Worm (Caenorhabditis elegans) whole organism, mixed stage, embryonic: Measurements from ENCODE around the gene scly-1.

Experiments
- M03D4.4 ChIP-seq: sonication (generic microtip); optimal IDR thresholded peaks from 2 replicates; lab custom pipeline; 2017; ENCODE audit warnings: mild to moderate bottlenecking, missing genetic modification characterization, missing compliant biosample characterization
- bed-3 ChIP-seq: fragments of 200-800 bp; sonication (Bioruptor generic); optimal IDR thresholded peaks from 3 replicates; lab custom pipeline; 2018; ENCODE audit warnings: mild to moderate bottlenecking, missing genetic modification characterization, moderate library complexity, missing compliant biosample characterization
- blmp-1 ChIP-seq: fragments of 150-350 bp; optimal IDR thresholded peaks from 2 replicates; lab custom pipeline; 2014; ENCODE audit warnings: missing biosample characterization, missing genetic modification characterization
- ceh-39 ChIP-seq: fragments of 150-350 bp; optimal IDR thresholded peaks from 2 replicates; lab custom pipeline; 2014; ENCODE audit warnings: missing biosample characterization, missing genetic modification characterization
- ceh-43 ChIP-seq: fragments of 200-800 bp; sonication (Bioruptor generic); optimal IDR thresholded peaks from 2 replicates; lab custom pipeline; 2018; ENCODE audit warnings: mild to moderate bottlenecking, missing genetic modification characterization, moderate library complexity, missing compliant biosample characterization
- ceh-83 ChIP-seq: fragments of 200-800 bp; sonication (Bioruptor generic); optimal IDR thresholded peaks from 2 replicates; lab custom pipeline; 2018; ENCODE audit warnings: mild to moderate bottlenecking, missing genetic modification characterization, missing compliant biosample characterization
- ces-1 ChIP-seq: fragments of 150-350 bp; optimal IDR thresholded peaks from 2 replicates; lab custom pipeline; 2014; ENCODE audit warnings: missing biosample characterization, missing genetic modification reagents, missing genetic modification characterization
- cnd-1 ChIP-seq: fragments of 200-800 bp; sonication (Bioruptor generic); optimal IDR thresholded peaks from 2 replicates; lab custom pipeline; 2018; ENCODE audit warnings: mild to moderate bottlenecking, missing genetic modification characterization, missing compliant biosample characterization
- drap-1 ChIP-seq: fragments of 200-800 bp; sonication (Bioruptor generic); optimal IDR thresholded peaks from 3 replicates; lab custom pipeline; 2018; ENCODE audit warnings: mild to moderate bottlenecking, missing genetic modification characterization, missing compliant biosample characterization
- elt-1 ChIP-seq: sonication (generic microtip); optimal IDR thresholded peaks from 2 replicates; lab custom pipeline; 2017; ENCODE audit warnings: missing genetic modification characterization, mild to moderate bottlenecking, missing compliant biosample characterization, antibody characterized with exemption, moderate library complexity, borderline replicate concordance; ENCODE audit not compliant: insufficient read depth
- elt-3 ChIP-seq: fragments of 150-350 bp; optimal IDR thresholded peaks from 2 replicates; lab custom pipeline; 2014; ENCODE audit warnings: missing biosample characterization, missing genetic modification characterization
- flh-1 ChIP-seq: fragments of 200-800 bp; sonication (Bioruptor generic); optimal IDR thresholded peaks from 2 replicates; lab custom pipeline; 2018; ENCODE audit warnings: mild to moderate bottlenecking, missing genetic modification characterization, moderate library complexity, missing compliant biosample characterization
- ham-2 ChIP-seq: fragments of 200-800 bp; sonication (Bioruptor generic); optimal IDR thresholded peaks from 2 replicates; lab custom pipeline; 2018; ENCODE audit warnings: mild to moderate bottlenecking, missing genetic modification characterization, missing compliant biosample characterization
- hlh-1 ChIP-seq: fragments of 150-350 bp; optimal IDR thresholded peaks from 2 replicates; lab custom pipeline; 2014; ENCODE audit warnings: missing biosample characterization, missing genetic modification reagents, missing genetic modification characterization
- lin-13 ChIP-seq: fragments of 150-350 bp; optimal IDR thresholded peaks from 2 replicates; lab custom pipeline; 2014; ENCODE audit warnings: missing biosample characterization, missing genetic modification characterization
- lin-32 ChIP-seq: fragments of 200-800 bp; sonication (Bioruptor generic); optimal IDR thresholded peaks from 2 replicates; lab custom pipeline; 2018; ENCODE audit warnings: mild to moderate bottlenecking, missing genetic modification characterization, missing compliant biosample characterization
- lsy-2 ChIP-seq: fragments of 150-350 bp; optimal IDR thresholded peaks from 2 replicates; lab custom pipeline; 2014; ENCODE audit warnings: missing biosample characterization, missing genetic modification characterization
- mab-5 ChIP-seq: fragments of 150-350 bp; optimal IDR thresholded peaks from 2 replicates; lab custom pipeline; 2014; ENCODE audit warnings: missing biosample characterization, missing genetic modification characterization
- mep-1 ChIP-seq: fragments of 150-350 bp; optimal IDR thresholded peaks from 2 replicates; lab custom pipeline; 2017; ENCODE audit warnings: missing biosample characterization, missing genetic modification reagents, missing genetic modification characterization, inconsistent platforms
- mls-2 ChIP-seq: sonication (generic microtip); optimal IDR thresholded peaks from 2 replicates; lab custom pipeline; 2016; ENCODE audit warnings: mild to moderate bottlenecking, missing genetic modification characterization, moderate library complexity, missing compliant biosample characterization
- nhr-12 ChIP-seq: fragments of 150-350 bp; optimal IDR thresholded peaks from 2 replicates; lab custom pipeline; 2014; ENCODE audit warnings: missing biosample characterization, missing genetic modification characterization
- nhr-2 ChIP-seq: fragments of 150-350 bp; optimal IDR thresholded peaks from 2 replicates; lab custom pipeline; 2014; ENCODE audit warnings: missing biosample characterization, missing genetic modification characterization
- nhr-237 ChIP-seq: fragments of 150-350 bp; optimal IDR thresholded peaks from 2 replicates; lab custom pipeline; 2014; ENCODE audit warnings: missing biosample characterization, missing genetic modification characterization
- nhr-28 ChIP-seq: fragments of 150-350 bp; optimal IDR thresholded peaks from 2 replicates; lab custom pipeline; 2014; ENCODE audit warnings: missing biosample characterization, missing genetic modification characterization
- nhr-76 ChIP-seq: sonication (generic microtip); optimal IDR thresholded peaks from 2 replicates; lab custom pipeline; 2017; ENCODE audit warnings: missing biosample characterization, missing genetic modification characterization
- pha-4 ChIP-seq: fragments of 150-350 bp; optimal IDR thresholded peaks from 2 replicates; lab custom pipeline; 2018; ENCODE audit warnings: missing biosample characterization, missing genetic modification reagents, missing genetic modification characterization
- sem-2 ChIP-seq: fragments of 200-800 bp; sonication (Bioruptor generic); optimal IDR thresholded peaks from 2 replicates; lab custom pipeline; 2018; ENCODE audit warnings: mild to moderate bottlenecking, missing genetic modification characterization, missing compliant biosample characterization
- snpc-4 ChIP-seq: fragments of 150-350 bp; optimal IDR thresholded peaks from 2 replicates; lab custom pipeline; 2014; ENCODE audit warnings: missing biosample characterization, missing genetic modification characterization
- sptf-1 ChIP-seq: sonication (generic microtip); optimal IDR thresholded peaks from 2 replicates; lab custom pipeline; 2017; ENCODE audit warnings: mild to moderate bottlenecking, missing genetic modification characterization, moderate library complexity, missing compliant biosample characterization
- tbx-8 ChIP-seq: fragments of 200-800 bp; sonication (Bioruptor generic); optimal IDR thresholded peaks from 2 replicates; lab custom pipeline; 2018; ENCODE audit warnings: mild to moderate bottlenecking, missing genetic modification characterization, moderate library complexity, missing compliant biosample characterization
- unc-120 ChIP-seq: sonication (generic microtip); optimal IDR thresholded peaks from 2 replicates; lab custom pipeline; 2017; ENCODE audit warnings: missing genetic modification characterization, missing compliant biosample characterization; ENCODE audit not compliant: poor library complexity, severe bottlenecking
- unc-39 ChIP-seq: fragments of 150-350 bp; optimal IDR thresholded peaks from 2 replicates; lab custom pipeline; 2014; ENCODE audit warnings: missing biosample characterization, missing genetic modification characterization
- unc-62 ChIP-seq: fragments of 150-350 bp; optimal IDR thresholded peaks from 2 replicates; lab custom pipeline; 2014; ENCODE audit warnings: missing biosample characterization, missing genetic modification reagents, missing genetic modification characterization
- zip-8 ChIP-seq: fragments of 150-350 bp; optimal IDR thresholded peaks from 2 replicates; lab custom pipeline; 2014; ENCODE audit warnings: missing biosample characterization, missing genetic modification characterization
- ztf-11 ChIP-seq: fragments of 150-350 bp; optimal IDR thresholded peaks from 2 replicates; lab custom pipeline; 2014; ENCODE audit warnings: missing biosample characterization, missing genetic modification characterization

scly-1 gene

DNA sequence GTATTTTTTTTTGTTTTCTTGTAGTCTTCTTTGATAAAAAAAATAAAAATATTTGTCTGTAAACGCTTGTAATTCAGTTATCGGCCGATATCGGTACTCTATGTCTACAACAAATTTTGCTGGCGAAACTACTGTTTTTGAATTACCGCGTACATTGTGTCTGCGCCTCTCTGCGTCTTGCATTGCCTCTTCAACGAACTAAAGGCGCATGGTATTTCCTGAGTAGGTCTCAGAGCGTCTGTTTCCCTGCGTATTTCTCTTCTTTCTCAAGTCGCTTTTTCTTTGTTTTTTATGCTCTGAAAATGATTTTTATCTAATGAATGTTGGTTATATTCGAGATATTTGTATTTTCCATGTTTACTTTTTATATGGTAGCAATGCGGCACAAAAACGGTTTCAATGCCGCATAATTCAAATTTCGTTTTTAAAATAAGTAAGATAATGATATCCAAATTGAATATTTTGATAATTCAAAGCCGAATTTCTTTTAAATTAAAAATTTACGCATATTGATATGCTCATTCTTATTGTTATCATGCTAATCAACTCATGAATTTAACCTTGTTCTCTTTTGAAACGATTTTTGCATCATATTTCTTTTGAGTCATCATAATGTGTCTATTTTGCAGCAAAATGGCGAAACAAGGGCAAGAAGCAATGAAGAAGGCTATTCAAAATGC lies 30.0 kb downstream of the scly-1 start, which contains the start of gene phb-2:
TSS of gene phb-2 (plus strand) at position 630 of the 680 bp plus-strand sequence.
- no peak for TF ChIP-seq bed-3
- TF ChIP-seq M03D4.4 (tag; lab: Kevin White, UChicago) = no peak
- no peak for TF ChIP-seq cnd-1 (tag; lab: Kevin White, UChicago)
- no peak for TF ChIP-seq blmp-1 (tag; lab: Kevin White, UChicago)
- TF ChIP-seq lin-13 = no peak
- TF ChIP-seq ham-2 = no peak
- TF ChIP-seq nhr-76 (tag; lab: Kevin White, UChicago) = no peak
- TF ChIP-seq nhr-2 = peak; percentile 11
- TF ChIP-seq mep-1 (tag; lab: Kevin White, UChicago) = peak; percentile 81
- peak; percentile 60 for TF ChIP-seq unc-120 (tag; lab: Kevin White, UChicago)
- TF ChIP-seq mab-5 = no peak
- TF ChIP-seq snpc-4 (tag; lab: Kevin White, UChicago) = no peak
- no peak for TF ChIP-seq unc-39
- TF ChIP-seq drap-1 (GFP tag; lab: Kevin White, UChicago) = no peak
- peak; percentile 37 for TF ChIP-seq sptf-1 (tag; lab: Kevin White, UChicago)
- no peak for TF ChIP-seq flh-1 (GFP tag; lab: Kevin White, UChicago)
- no peak for TF ChIP-seq ztf-11
- TF ChIP-seq lsy-2 (tag; lab: Kevin White, UChicago) = peak; percentile 81
- TF ChIP-seq nhr-237 = peak; percentile 81
- TF ChIP-seq ceh-43 (GFP tag; lab: Kevin White, UChicago) = no peak
- TF ChIP-seq hlh-1 (tag; lab: Kevin White, UChicago) = peak; percentile 56
- TF ChIP-seq ceh-39 (tag; lab: Kevin White, UChicago) = peak; percentile 20
- no peak for TF ChIP-seq ceh-83
- peak; percentile 32 for TF ChIP-seq unc-62 (GFP tag; lab: Kevin White, UChicago)
- TF ChIP-seq sem-2 = no peak
- no peak for TF ChIP-seq elt-1 (tag; lab: Kevin White, UChicago)
- no peak for TF ChIP-seq lin-32
- no peak for TF ChIP-seq nhr-12
- TF ChIP-seq pha-4 = peak; percentile 92
- TF ChIP-seq ces-1 (GFP tag; lab: Kevin White, UChicago) = peak; percentile 24
- TF ChIP-seq zip-8 (tag; lab: Kevin White, UChicago) = no peak
- TF ChIP-seq nhr-28 (tag; lab: Kevin White, UChicago) = no peak
- no peak for TF ChIP-seq tbx-8
- no peak for TF ChIP-seq mls-2 (tag; lab: Kevin White, UChicago)
- no peak for TF ChIP-seq elt-3
- TF ChIP-seq, all 35 proteins: peak for 11

DNA sequence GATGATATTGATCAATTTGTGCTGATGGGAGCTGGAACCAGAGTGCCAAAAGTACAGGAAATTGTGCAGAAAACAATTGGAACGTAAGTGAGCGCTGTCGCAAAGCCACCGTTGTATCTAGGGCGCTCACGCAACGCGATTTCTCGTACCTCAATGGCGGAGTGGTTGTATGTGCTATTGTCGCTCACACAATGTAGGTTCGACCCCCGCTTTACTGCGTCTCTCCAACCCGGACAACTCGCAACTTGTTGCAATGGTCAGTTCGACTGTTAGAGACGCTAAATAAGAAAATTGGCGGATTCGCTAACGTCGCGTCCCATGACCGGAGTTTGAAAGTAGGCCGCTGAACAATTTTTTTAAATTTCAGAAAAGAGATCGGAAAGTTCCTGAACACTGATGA lies 32.4 kb downstream of the scly-1 start:
- TF ChIP-seq zip-8 (tag; lab: Kevin White, UChicago) (no peak), bed-3 (peak; percentile 61), drap-1 (GFP tag; lab: Kevin White, UChicago) (peak; percentile 88), ces-1 (GFP tag; lab: Kevin White, UChicago) (no peak), ceh-83 (peak; percentile 93), elt-3 (no peak), mep-1 (tag; lab: Kevin White, UChicago) (peak; percentile 23), lsy-2 (tag; lab: Kevin White, UChicago) (no peak), tbx-8 (peak; percentile 91), hlh-1 (tag; lab: Kevin White, UChicago) (peak; percentile 12), mls-2 (tag; lab: Kevin White, UChicago) (peak; percentile 91), lin-13 (peak; percentile 50), ztf-11 (no peak), ceh-39 (tag; lab: Kevin White, UChicago) (no peak), nhr-12 (no peak), nhr-2 (no peak), M03D4.4 (tag; lab: Kevin White, UChicago) (peak; percentile 88), lin-32 (peak; percentile 89), nhr-237 (no peak), ceh-43 (GFP tag; lab: Kevin White, UChicago) (peak; percentile 74), sptf-1 (tag; lab: Kevin White, UChicago) (peak; percentile 92), unc-120 (tag; lab: Kevin White, UChicago) (peak; percentile 82), pha-4 (peak; percentile 65), sem-2 (peak; percentile 85), ham-2 (peak; percentile 79), cnd-1 (tag; lab: Kevin White, UChicago) (peak; percentile 90), unc-39 (peak; percentile 35)

DNA sequence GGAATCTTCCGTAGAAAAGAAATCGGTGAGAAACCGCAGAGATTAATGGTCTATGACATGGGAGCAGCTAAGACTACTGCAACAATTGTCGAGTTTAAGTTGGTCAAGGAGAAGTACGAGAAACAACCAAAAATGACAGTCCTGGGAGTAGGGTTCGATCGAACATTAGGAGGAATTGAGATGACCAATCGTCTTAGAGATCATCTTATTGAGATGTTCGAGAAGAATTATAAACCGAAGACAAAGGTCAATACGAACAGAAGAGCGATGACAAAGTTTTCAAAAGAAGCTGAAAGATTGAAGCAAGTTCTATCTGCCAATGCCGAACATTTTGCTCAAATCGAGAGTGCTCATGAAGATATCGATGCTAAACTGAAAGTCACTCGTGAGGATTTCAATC lies 32.9 kb downstream of the scly-1 start:
- TF ChIP-seq ceh-43 (GFP tag; lab: Kevin White, UChicago) (no peak), flh-1 (GFP tag; lab: Kevin White, UChicago) (no peak), ham-2 (no peak), ces-1 (GFP tag; lab: Kevin White, UChicago) (no peak), mep-1 (tag; lab: Kevin White, UChicago) (no peak), nhr-28 (tag; lab: Kevin White, UChicago) (no peak)
